Fruit fly (Drosophila melanogaster) whole organism, embryonic: ENCODE measurements around the gene dmGlut.

Experiments
- CG10209 ChIP-seq: fragments of 200-800 bp; sonication (Bioruptor generic); optimal IDR thresholded peaks from 3 replicates; lab custom pipeline; 2017; ENCODE audit warnings: missing biosample characterization, mild to moderate bottlenecking, missing genetic modification characterization, missing genetic modification reagents
- CG11696 ChIP-seq: fragments of 200-800 bp; sonication (Bioruptor generic); IDR thresholded peaks from 2 replicates; pipeline ENCODE4 v1.3.6; 2022; ENCODE audit warnings: missing biosample characterization, missing genetic modification characterization
- CG13424 ChIP-seq: fragments of 200-800 bp; sonication (Bioruptor generic); optimal IDR thresholded peaks from 2 replicates; lab custom pipeline; 2019; ENCODE audit warnings: missing biosample characterization, mild to moderate bottlenecking, missing genetic modification characterization, moderate library complexity
- CG14860 ChIP-seq: fragments of 200-800 bp; sonication (Bioruptor generic); IDR thresholded peaks from 3 replicates; pipeline ENCODE4 v1.3.6; 2022; ENCODE audit warnings: missing biosample characterization, missing genetic modification characterization; ENCODE audit not compliant: partially characterized antibody
- CG18599 ChIP-seq: fragments of 200-800 bp; sonication (Bioruptor generic); optimal IDR thresholded peaks from 3 replicates; lab custom pipeline; 2017; ENCODE audit warnings: missing biosample characterization, missing genetic modification characterization, mild to moderate bottlenecking, moderate library complexity, missing genetic modification reagents
- CG2199 ChIP-seq: fragments of 200-800 bp; sonication (Bioruptor generic); IDR thresholded peaks from 3 replicates; pipeline ENCODE4 v1.3.6; 2022; ENCODE audit warnings: missing biosample characterization, missing genetic modification characterization
- CG32767 ChIP-seq: fragments of 200-800 bp; sonication (Bioruptor generic); IDR thresholded peaks from 2 replicates; pipeline ENCODE4 v1.3.6; 2022; ENCODE audit warnings: missing biosample characterization, missing genetic modification characterization
- CG4360 ChIP-seq: fragments of 200-800 bp; sonication (Bioruptor generic); IDR thresholded peaks from 2 replicates; pipeline ENCODE4 v1.3.6; 2022; ENCODE audit warnings: missing biosample characterization, missing genetic modification characterization
- CG4404 ChIP-seq: fragments of 200-800 bp; sonication (Bioruptor generic); IDR thresholded peaks from 2 replicates; pipeline ENCODE4 v1.3.6; 2022; ENCODE audit warnings: missing biosample characterization, missing genetic modification characterization
- CG6175 ChIP-seq: fragments of 200-800 bp; sonication (Bioruptor generic); IDR thresholded peaks from 3 replicates; pipeline ENCODE4 v1.3.6; 2022; ENCODE audit warnings: missing biosample characterization, missing genetic modification characterization
- CG6254 ChIP-seq: fragments of 200-800 bp; sonication (Bioruptor generic); optimal IDR thresholded peaks from 3 replicates; lab custom pipeline; 2017; ENCODE audit warnings: mild to moderate bottlenecking, missing biosample characterization, missing genetic modification reagents, missing genetic modification characterization
- CG6272 ChIP-seq: fragments of 200-800 bp; sonication (Bioruptor generic); IDR thresholded peaks from 2 replicates; pipeline ENCODE4 v1.3.6; 2022; ENCODE audit warnings: missing biosample characterization, missing genetic modification characterization
- CG6654 ChIP-seq: fragments of 200-800 bp; sonication (Bioruptor generic); optimal IDR thresholded peaks from 2 replicates; lab custom pipeline; 2017; ENCODE audit warnings: missing biosample characterization, mild to moderate bottlenecking, missing genetic modification characterization
- CG8388 ChIP-seq: fragments of 200-800 bp; sonication (Bioruptor generic); optimal IDR thresholded peaks from 2 replicates; lab custom pipeline; 2019; ENCODE audit warnings: missing biosample characterization, mild to moderate bottlenecking, missing genetic modification characterization, moderate library complexity
- CTCF ChIP-seq: fragments of 200-800 bp; sonication (Bioruptor generic); optimal IDR thresholded peaks from 2 replicates; lab custom pipeline; 2017; ENCODE audit warnings: missing biosample characterization, mild to moderate bottlenecking, missing genetic modification characterization, moderate library complexity
- Doc2 ChIP-seq: fragments of 200-800 bp; sonication (Bioruptor generic); IDR thresholded peaks from 2 replicates; pipeline ENCODE4 v1.3.6; 2022; ENCODE audit warnings: missing biosample characterization, missing genetic modification characterization
- Ets65A ChIP-seq: fragments of 200-800 bp; sonication (Bioruptor generic); peaks from one replicate; lab custom pipeline; 2016; ENCODE audit warnings: missing biosample characterization, missing genetic modification characterization
- Fer1 ChIP-seq: fragments of 200-800 bp; sonication (Bioruptor generic); optimal IDR thresholded peaks from 2 replicates; lab custom pipeline; 2017; ENCODE audit warnings: missing biosample characterization, mild to moderate bottlenecking, missing genetic modification characterization
- Hr39 ChIP-seq: fragments of >200 bp; optimal IDR thresholded peaks from 2 replicates; lab custom pipeline; 2017
- Jarid2 ChIP-seq: fragments of 200-800 bp; sonication (Bioruptor generic); optimal IDR thresholded peaks from 3 replicates; lab custom pipeline; 2017; ENCODE audit warnings: mild to moderate bottlenecking, missing biosample characterization, missing genetic modification reagents, missing genetic modification characterization
- MTF-1 ChIP-seq: fragments of 200-800 bp; sonication (Bioruptor generic); optimal IDR thresholded peaks from 2 replicates; lab custom pipeline; 2018; ENCODE audit warnings: missing biosample characterization, mild to moderate bottlenecking, missing genetic modification characterization, borderline replicate concordance
- Med ChIP-seq: fragments of 200-800 bp; sonication (Bioruptor generic); peaks from one replicate; lab custom pipeline; 2016; ENCODE audit warnings: missing biosample characterization, missing genetic modification characterization, mild to moderate bottlenecking, inconsistent platforms, moderate library complexity
- Mrtf ChIP-seq: fragments of 200-800 bp; sonication (Bioruptor generic); IDR thresholded peaks from 3 replicates; pipeline ENCODE4 v1.3.6; 2022; ENCODE audit warnings: missing biosample characterization, missing genetic modification characterization
- Myb ChIP-seq: fragments of 200-800 bp; sonication (Bioruptor generic); optimal IDR thresholded peaks from 2 replicates; lab custom pipeline; 2016; ENCODE audit warnings: missing biosample characterization, missing genetic modification characterization
- NC2α ChIP-seq: fragments of 200-800 bp; sonication (Bioruptor generic); optimal IDR thresholded peaks from 2 replicates; lab custom pipeline; 2016; ENCODE audit warnings: missing biosample characterization, missing genetic modification characterization
- NFAT ChIP-seq: fragments of 200-800 bp; sonication (Bioruptor generic); IDR thresholded peaks from 2 replicates; pipeline ENCODE4 v1.3.6; 2022; ENCODE audit warnings: missing biosample characterization, missing genetic modification characterization
- Rfx ChIP-seq: fragments of 200-800 bp; sonication (Bioruptor generic); IDR thresholded peaks from 2 replicates; pipeline ENCODE4 v1.3.6; 2022; ENCODE audit warnings: missing biosample characterization, missing genetic modification characterization
- bab2 ChIP-seq: fragments of 200-800 bp; sonication (Bioruptor generic); optimal IDR thresholded peaks from 2 replicates; lab custom pipeline; 2016; ENCODE audit warnings: missing biosample characterization, missing genetic modification characterization
- bsh ChIP-seq, 2 experiments: fragments of 200-800 bp; sonication (Bioruptor generic); optimal IDR thresholded peaks; 2 replicates each; lab custom pipeline; 2017 to 2018; ENCODE audit warnings: mild to moderate bottlenecking in 2 of 2, missing biosample characterization in 2 of 2, missing genetic modification characterization in 2 of 2, moderate library complexity in 1 of 2
- chinmo ChIP-seq: fragments of 200-800 bp; sonication (Bioruptor generic); IDR thresholded peaks from 4 replicates; pipeline ENCODE4 v1.3.6; 2022; ENCODE audit warnings: missing biosample characterization, missing genetic modification characterization; ENCODE audit not compliant: partially characterized antibody
- crol ChIP-seq: fragments of 200-800 bp; sonication (Bioruptor generic); IDR thresholded peaks from 2 replicates; pipeline ENCODE4 v1.3.6; 2022; ENCODE audit warnings: missing biosample characterization, missing genetic modification characterization
- gsb ChIP-seq: fragments of 200-800 bp; sonication (Bioruptor generic); IDR thresholded peaks from 2 replicates; pipeline ENCODE4 v1.3.6; 2022; ENCODE audit warnings: missing biosample characterization, missing genetic modification characterization
- gsb-n ChIP-seq: fragments of 200-800 bp; sonication (Bioruptor generic); optimal IDR thresholded peaks from 3 replicates; lab custom pipeline; 2018; ENCODE audit warnings: missing biosample characterization, mild to moderate bottlenecking, missing genetic modification characterization
- ham ChIP-seq: fragments of 200-800 bp; sonication (Bioruptor generic); IDR thresholded peaks from 2 replicates; pipeline ENCODE4 v1.3.6; 2022; ENCODE audit warnings: missing biosample characterization, missing genetic modification characterization
- kay ChIP-seq: fragments of 200-800 bp; sonication (Bioruptor generic); optimal IDR thresholded peaks from 2 replicates; lab custom pipeline; 2016; ENCODE audit warnings: missing biosample characterization, missing genetic modification characterization
- luna ChIP-seq: fragments of 200-800 bp; sonication (Bioruptor generic); optimal IDR thresholded peaks from 2 replicates; lab custom pipeline; 2016; ENCODE audit warnings: missing biosample characterization, missing genetic modification characterization
- nom ChIP-seq: fragments of 200-800 bp; sonication (Bioruptor generic); optimal IDR thresholded peaks from 2 replicates; lab custom pipeline; 2017; ENCODE audit warnings: missing biosample characterization, missing genetic modification characterization, mild to moderate bottlenecking, moderate library complexity, missing genetic modification reagents
- odd ChIP-seq: fragments of 200-800 bp; sonication (Bioruptor generic); optimal IDR thresholded peaks from 2 replicates; lab custom pipeline; 2017; ENCODE audit warnings: missing biosample characterization, mild to moderate bottlenecking, missing genetic modification characterization
- prd ChIP-seq, 3 experiments: fragments of >200 bp in 2 of 3; fragments of 200-800 bp in 1 of 3; sonication (Bioruptor generic) in 1 of 3; optimal IDR thresholded peaks in 2 of 3; IDR thresholded peaks in 1 of 3; 2 replicates in 2 of 3; 3 replicates in 1 of 3; pipeline versions ENCODE4 v1.3.6 to Lab custom; 2017 to 2022; ENCODE audit warnings: missing biosample characterization in 1 of 3, missing genetic modification characterization in 1 of 3
- pum ChIP-seq: fragments of 200-800 bp; sonication (Bioruptor generic); optimal IDR thresholded peaks from 2 replicates; lab custom pipeline; 2016; ENCODE audit warnings: missing biosample characterization, missing genetic modification characterization
- pzg ChIP-seq: fragments of 200-800 bp; sonication (Bioruptor generic); optimal IDR thresholded peaks from 3 replicates; lab custom pipeline; 2018; ENCODE audit warnings: missing biosample characterization, mild to moderate bottlenecking, missing genetic modification characterization, moderate library complexity
- tll ChIP-seq, 2 experiments: fragments of 200-800 bp in 1 of 2; fragments of >200 bp in 1 of 2; sonication (Bioruptor generic) in 1 of 2; optimal IDR thresholded peaks; 2 replicates each; lab custom pipeline; 2017 to 2019; ENCODE audit warnings: missing biosample characterization in 2 of 2, missing genetic modification characterization in 2 of 2, mild to moderate bottlenecking in 1 of 2, moderate library complexity in 1 of 2

The dmGlut gene

DNA sequence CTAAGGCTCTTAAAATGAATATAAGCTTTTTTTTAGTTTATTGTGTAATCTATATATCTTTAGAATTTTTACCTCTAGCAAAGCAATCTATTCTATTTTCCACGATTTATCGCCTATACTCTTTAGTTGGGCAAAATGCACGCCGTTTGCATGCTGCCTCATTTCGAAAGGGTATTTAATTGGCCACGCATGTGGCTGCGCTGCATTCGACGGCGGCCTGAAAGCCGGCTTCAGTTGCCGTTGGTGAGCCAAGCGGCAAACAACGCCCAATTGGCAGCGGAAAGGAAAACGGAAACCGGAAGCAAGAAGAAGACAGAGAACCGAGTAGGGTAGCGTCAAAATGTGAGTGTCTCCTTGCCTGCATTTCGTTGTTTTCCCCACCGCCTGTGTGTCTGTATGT, 48.6 kb downstream of the dmGlut start, which contains the start of gene CG14947 (continued):
- TF ChIP-seq CG10209 (GFP tag; lab: Kevin White, UChicago) (no peak), CG32767 (no peak), gsb (GFP tag; lab: Robert Waterston, UW) (0 out of 2 replicates have a peak, but pooled peaks have one; percentile 27), CG18599 (GFP tag; lab: Kevin White, UChicago) (no peak), NC2α (GFP tag; lab: Kevin White, UChicago) (no peak), gsb-n (tag; lab: Kevin White, UChicago) (peak; percentile 27), NFAT (0 out of 2 replicates have a peak, but pooled peaks have one; percentile 13), Fer1 (GFP tag; lab: Kevin White, UChicago) (no peak), Rfx (GFP tag; lab: Robert Waterston, UW) (no peak), CG8388 (GFP tag; lab: Kevin White, UChicago) (no peak), CG6272 (GFP tag; lab: Robert Waterston, UW) (no peak), CG6254 (no peak), ham (GFP tag; lab: Robert Waterston, UW) (no peak), nom (GFP tag; lab: Kevin White, UChicago) (peak; percentile 38), Myb (GFP tag; lab: Kevin White, UChicago) (no peak), MTF-1 (peak; percentile 17), pum (GFP tag; lab: Kevin White, UChicago) (no peak), CG4360 (GFP tag; lab: Robert Waterston, UW) (no peak), CG11696 (GFP tag; lab: Robert Waterston, UW) (no peak), CG6654 (GFP tag; lab: Kevin White, UChicago) (no peak), odd (GFP tag; lab: Kevin White, UChicago) (no peak), CG14860 (GFP tag; lab: Robert Waterston, UW) (no peak), luna (GFP tag; lab: Kevin White, UChicago) (no peak), bab2 (GFP tag; lab: Kevin White, UChicago) (no peak), CG4404 (GFP tag; lab: Robert Waterston, UW) (no peak), Doc2 (GFP tag; lab: Robert Waterston, UW) (no peak), bsh (GFP tag; optimal IDR thresholded peaks at IDR 0.05; lab: Kevin White, UChicago) (peak in 1 of 2 experiments; percentile 20), Jarid2 (GFP tag; lab: Kevin White, UChicago) (no peak), pzg (GFP tag; lab: Kevin White, UChicago) (no peak)
- TF ChIP-seq, all 482 proteins: peak for 54

DNA sequence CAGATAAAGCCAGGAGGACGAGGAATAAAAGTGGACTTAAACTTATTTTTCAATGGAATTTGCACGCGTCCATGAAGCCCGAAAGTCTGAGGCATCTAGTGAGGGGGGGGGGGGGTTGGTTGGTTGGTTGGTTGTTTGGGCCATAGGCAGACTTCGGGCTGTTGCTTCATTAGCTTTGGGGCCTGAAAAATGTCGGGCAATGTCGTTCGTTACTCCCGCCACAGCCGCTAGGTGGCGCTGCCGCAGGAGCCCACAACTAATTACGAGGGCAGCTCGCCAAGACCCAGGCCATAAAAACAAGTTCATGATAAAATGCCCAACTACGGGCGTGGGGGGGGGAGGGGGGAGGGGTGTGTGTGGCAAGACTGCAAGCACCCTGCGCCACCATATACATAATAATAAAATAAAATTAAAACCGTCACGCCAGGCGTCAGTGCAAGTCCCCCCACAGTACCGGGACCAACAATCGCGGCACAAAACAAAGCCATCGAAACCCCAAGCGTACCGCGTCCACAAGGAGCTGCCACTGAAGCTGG, 51.0 kb downstream of the dmGlut start:
- TF ChIP-seq kay (GFP tag; lab: Kevin White, UChicago) (no peak), tll (GFP tag; optimal IDR thresholded peaks at IDR 0.05; lab: Kevin White, UChicago) (no peak), Ets65A (GFP tag; lab: Kevin White, UChicago) (no peak), CG2199 (GFP tag; lab: Robert Waterston, UW) (0 out of 3 replicates have a peak, but pooled peaks have one; percentile 22), CG6175 (GFP tag; lab: Robert Waterston, UW) (no peak), CG4360 (GFP tag; lab: Robert Waterston, UW) (no peak), chinmo (GFP tag; lab: Robert Waterston, UW) (0 out of 4 replicates have a peak, but pooled peaks have one; percentile 9), CTCF (GFP tag; lab: Kevin White, UChicago) (peak; percentile 82), prd (optimal IDR thresholded peaks at IDR 0.05; lab: Kevin White, UChicago) (no peak), prd (GFP tag; IDR thresholded peaks at IDR 0.05; lab: Robert Waterston, UW) (peak; percentile 30; the same call in 1 of the 3 replicates), Med (peak; percentile 26), crol (peak; percentile 58), Mrtf (0 out of 3 replicates have a peak, but pooled peaks have one; percentile 33), CG13424 (tag; lab: Kevin White, UChicago) (no peak), Hr39 (lab: Kevin White, UChicago) (peak; percentile 60)
